Worm (Caenorhabditis elegans) whole organism, L4/young adult: Measurements from ENCODE around the gene inos-1.

Experiments used
- W03F9.2 ChIP-seq: fragments of 150-350 bp; optimal IDR thresholded peaks from 2 replicates; lab custom pipeline; 2014; ENCODE audit warnings: missing biosample characterization, missing genetic modification characterization
- dao-5 ChIP-seq: sonication (generic microtip); optimal IDR thresholded peaks from 2 replicates; lab custom pipeline; 2016; ENCODE audit warnings: missing genotype, missing genetic modification characterization, moderate library complexity, missing compliant biosample characterization
- him-1 ChIP-seq: sonication (generic microtip); optimal IDR thresholded peaks from 2 replicates; lab custom pipeline; 2016; ENCODE audit warnings: missing genotype, missing genetic modification reagents, missing genetic modification characterization, missing compliant biosample characterization

DNA sequence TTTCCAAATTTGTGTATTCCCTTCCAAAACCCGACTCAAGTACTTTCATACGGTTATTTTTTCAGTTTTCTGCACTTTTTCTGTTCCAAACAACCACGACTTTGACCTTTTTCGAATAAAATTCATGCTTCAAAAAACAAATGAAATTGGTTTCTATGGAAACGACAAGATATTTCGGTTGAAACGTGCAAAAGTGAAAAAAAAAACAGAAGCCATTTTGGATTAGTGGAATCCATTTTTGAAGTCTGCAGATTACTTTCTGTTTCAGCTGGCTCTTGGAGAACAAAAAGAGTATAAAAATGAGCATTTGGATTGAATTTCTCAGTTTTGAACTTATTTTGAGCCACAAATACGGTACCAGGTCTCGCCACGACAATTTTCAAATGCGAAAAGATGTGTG lies 22.1 kb upstream of the inos-1 start:
- TF ChIP-seq W03F9.2 (tag; lab: Kevin White, UChicago) (no peak), dao-5 (tag; lab: Kevin White, UChicago) (no peak), him-1 (tag; lab: Kevin White, UChicago) (no peak)
